Fruit fly (Drosophila melanogaster): ENCODE measurements around the gene CG10602.

The CG10602 gene

DNA sequence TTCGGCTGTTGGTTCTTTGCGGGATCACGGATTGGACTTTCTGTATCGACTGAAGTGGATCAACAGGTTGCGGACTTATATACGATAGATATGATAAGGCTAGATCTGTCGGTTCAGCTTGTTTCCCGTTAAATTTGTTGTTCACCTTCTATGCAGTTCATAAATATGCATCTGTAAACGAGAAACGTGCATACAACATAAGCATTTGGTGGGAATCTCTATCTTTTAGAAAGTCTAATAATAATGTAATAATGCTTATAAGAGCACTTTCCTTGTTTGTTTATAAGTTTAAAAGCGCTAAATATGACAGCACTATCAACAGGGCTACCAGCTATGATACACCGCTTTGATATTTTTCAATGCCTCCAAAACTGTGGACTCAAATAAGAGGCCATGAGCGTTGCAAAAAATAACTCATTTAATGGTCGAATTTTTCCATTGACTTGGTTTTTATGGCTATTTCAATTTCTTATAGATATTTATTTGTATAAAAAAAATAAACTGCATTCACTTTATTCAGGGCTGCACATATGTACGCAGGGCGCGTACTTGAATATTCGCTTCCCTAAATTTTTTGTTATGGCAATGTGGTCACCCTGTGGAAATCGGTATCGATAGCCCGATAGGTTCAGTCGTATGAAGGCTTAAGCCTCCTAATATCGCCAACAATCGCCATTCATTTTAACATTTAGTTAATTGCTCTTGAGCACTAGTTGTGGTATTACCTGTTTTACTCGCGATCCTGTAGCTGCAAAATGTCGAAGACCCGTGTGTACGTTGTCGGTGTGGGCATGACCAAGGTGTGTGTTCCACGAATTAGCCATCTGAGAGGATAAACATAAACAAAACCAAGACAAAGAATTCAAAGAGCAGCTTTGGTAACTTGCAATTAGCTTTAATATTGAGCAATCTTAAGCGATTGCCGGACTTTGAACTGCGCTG is 28.2 kb downstream of the CG10602 start, which contains the start of the genes CG17597 and ScpX (continued):
- TF ChIP-seq Hr38 (GFP tag; optimal IDR thresholded peaks at IDR 0.05) (no peak), CG6808 (GFP tag; optimal IDR thresholded peaks at IDR 0.05) (peak; percentile 48), Eip75B (GFP tag; optimal IDR thresholded peaks at IDR 0.05) (peak; percentile 66), Sox15 (GFP tag; optimal IDR thresholded peaks at IDR 0.05) (peak; percentile 45), Sox102F (GFP tag; optimal IDR thresholded peaks at IDR 0.05) (peak; percentile 57), CG10631 (GFP tag; optimal IDR thresholded peaks at IDR 0.05) (peak; percentile 78), Blimp-1 (GFP tag; optimal IDR thresholded peaks at IDR 0.05) (no peak), CG10669 (GFP tag; optimal IDR thresholded peaks at IDR 0.05) (peak; percentile 40), CG16779 (tag; optimal IDR thresholded peaks at IDR 0.05) (peak; percentile 64), Gug (GFP tag; IDR thresholded peaks at IDR 0.05) (no peak), CG6276 (GFP tag; optimal IDR thresholded peaks at IDR 0.05) (peak; percentile 17), CG34406 (GFP tag; optimal IDR thresholded peaks at IDR 0.05) (peak; percentile 18), net (GFP tag; optimal IDR thresholded peaks at IDR 0.05) (no peak), CG15336 (GFP tag; IDR thresholded peaks at IDR 0.05) (peak; percentile 47; the same call in 1 of the 2 replicates), CG8119 (GFP tag; IDR thresholded peaks at IDR 0.05) (peak; percentile 44; the same call in 2 of the 3 replicates), Eip93F (GFP tag; optimal IDR thresholded peaks at IDR 0.05) (peak; percentile 71), topi (GFP tag; optimal IDR thresholded peaks at IDR 0.05) (peak; percentile 52), CG3032 (tag; optimal IDR thresholded peaks at IDR 0.05) (peak; percentile 55), Met (GFP tag; optimal IDR thresholded peaks at IDR 0.05) (peak; percentile 67), fkh (GFP tag; optimal IDR thresholded peaks at IDR 0.05) (peak; percentile 94), CG32006 (GFP tag; optimal IDR thresholded peaks at IDR 0.05) (peak; percentile 60), CG11762 (GFP tag; optimal IDR thresholded peaks at IDR 0.05; ENCODE audit: insufficient read depth) (no peak), CG3919 (GFP tag; optimal IDR thresholded peaks at IDR 0.05) (peak; percentile 46), dac (GFP tag; optimal IDR thresholded peaks at IDR 0.05) (peak; percentile 4), Ets96B (tag; optimal IDR thresholded peaks at IDR 0.05) (peak; percentile 62), CG7368 (GFP tag; optimal IDR thresholded peaks at IDR 0.05) (no peak), Lpt (GFP tag; optimal IDR thresholded peaks at IDR 0.05) (no peak), CG6792 (GFP tag; optimal IDR thresholded peaks at IDR 0.05) (peak; percentile 21)

DNA sequence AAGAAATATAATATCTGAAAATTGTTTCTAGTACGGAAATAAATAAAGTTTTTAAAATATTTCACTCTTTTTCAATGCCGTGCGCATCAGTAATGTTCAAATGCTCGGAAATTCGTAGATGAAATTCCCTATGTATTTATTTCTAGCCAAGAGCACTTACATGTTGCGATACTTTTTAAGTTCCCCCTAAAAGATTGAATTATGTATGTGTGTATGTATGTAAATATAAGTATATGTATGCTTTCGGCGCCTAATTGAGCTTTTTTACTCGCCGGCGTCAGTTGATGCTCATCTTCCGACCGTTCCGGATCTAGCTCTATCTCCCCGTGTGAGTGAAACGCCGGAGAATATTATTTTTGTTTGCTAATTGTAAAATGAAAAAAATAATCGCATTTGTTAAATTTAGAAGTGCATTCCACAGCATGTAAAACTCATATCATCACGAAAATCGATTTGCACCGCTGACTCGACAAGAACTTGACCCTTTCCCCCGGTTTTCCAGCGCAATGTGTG is 32.5 kb downstream of the CG10602 start, which contains the start of gene Ugt36E1:
Gene Ugt36E1, plus strand, starts transcription at position 275 of the 513 bp plus-strand sequence.
- peak; percentile 53 for TF ChIP-seq svp (GFP tag)
- TF ChIP-seq CG8632 (GFP tag; optimal IDR thresholded peaks at IDR 0.05): no peak

DNA sequence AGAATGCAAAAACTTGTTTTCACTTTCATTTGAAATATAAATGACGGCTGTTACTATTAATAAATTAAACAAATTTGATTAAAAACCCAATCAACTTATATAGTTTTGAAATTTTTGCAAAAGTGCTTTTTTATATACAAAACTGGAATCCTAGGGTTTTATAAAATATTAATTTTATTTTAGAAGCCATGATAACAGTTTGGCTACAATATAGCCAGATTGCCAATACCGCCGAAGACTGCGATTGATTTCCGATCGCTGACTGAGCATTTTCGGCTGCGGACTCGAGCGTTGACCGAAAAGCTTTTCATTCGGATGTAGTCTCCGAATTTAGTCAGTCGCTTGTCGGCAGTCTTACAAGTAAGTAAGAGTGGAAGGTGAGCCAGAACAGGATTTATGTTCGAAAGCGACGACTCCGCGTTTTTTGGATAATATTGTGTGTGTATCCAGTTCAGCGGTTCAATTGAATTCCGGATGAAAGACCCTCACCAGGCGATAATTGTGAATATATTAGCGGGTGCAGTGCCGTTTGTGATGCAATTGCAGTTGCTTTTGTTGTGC is 35.7 kb downstream of the CG10602 start, which contains the start of gene Ugt36D1:
Gene Ugt36D1, plus strand, starts transcription at position 306 of the 561 bp plus-strand sequence.
- no peak for TF ChIP-seq CG10669 (GFP tag; optimal IDR thresholded peaks at IDR 0.05)
- TF ChIP-seq esn (GFP tag; optimal IDR thresholded peaks at IDR 0.05): peak; percentile 22
- no peak for TF ChIP-seq CG34406 (GFP tag; optimal IDR thresholded peaks at IDR 0.05)
- no peak for TF ChIP-seq Sox15 (GFP tag; optimal IDR thresholded peaks at IDR 0.05)
- no peak for TF ChIP-seq fd85E (GFP tag; optimal IDR thresholded peaks at IDR 0.05)
- no peak for TF ChIP-seq CG31627 (GFP tag; optimal IDR thresholded peaks at IDR 0.05)
- no peak for TF ChIP-seq dac (GFP tag; optimal IDR thresholded peaks at IDR 0.05)
- peak; percentile 13 for TF ChIP-seq Eip75B (GFP tag; optimal IDR thresholded peaks at IDR 0.05)
- no peak for TF ChIP-seq CG6276 (GFP tag; optimal IDR thresholded peaks at IDR 0.05)
- TF ChIP-seq Eip93F (GFP tag; optimal IDR thresholded peaks at IDR 0.05): peak; percentile 55
- TF ChIP-seq CG11902 (GFP tag; optimal IDR thresholded peaks at IDR 0.05): no peak
- TF ChIP-seq CG8632 (GFP tag; optimal IDR thresholded peaks at IDR 0.05): no peak
- TF ChIP-seq net (GFP tag; optimal IDR thresholded peaks at IDR 0.05): no peak
- no peak for TF ChIP-seq Ets96B (tag; optimal IDR thresholded peaks at IDR 0.05)
- peak; percentile 92 for TF ChIP-seq Blimp-1 (GFP tag; optimal IDR thresholded peaks at IDR 0.05)
- no peak for TF ChIP-seq CG32006 (GFP tag; optimal IDR thresholded peaks at IDR 0.05)
- TF ChIP-seq CG6163 (GFP tag; IDR thresholded peaks at IDR 0.05): peak; percentile 50; the same call in 2 of the 3 replicates
- TF ChIP-seq CG6808 (GFP tag; optimal IDR thresholded peaks at IDR 0.05): no peak
- no peak for TF ChIP-seq salr (GFP tag; optimal IDR thresholded peaks at IDR 0.05)
- TF ChIP-seq topi (GFP tag; optimal IDR thresholded peaks at IDR 0.05): peak; percentile 30
- no peak for TF ChIP-seq CG3032 (tag; optimal IDR thresholded peaks at IDR 0.05)
- peak; percentile 11 for TF ChIP-seq dsx (GFP tag; optimal IDR thresholded peaks at IDR 0.05; ENCODE audit: poor library complexity, severe bottlenecking)
- no peak for TF ChIP-seq CG8119 (GFP tag; IDR thresholded peaks at IDR 0.05)
- TF ChIP-seq CG6792 (GFP tag; optimal IDR thresholded peaks at IDR 0.05): no peak
- peak; percentile 41 for TF ChIP-seq Eip78C (GFP tag)
- TF ChIP-seq CG1621 (tag; optimal IDR thresholded peaks at IDR 0.05): peak; percentile 25
- TF ChIP-seq Hr4 (GFP tag; optimal IDR thresholded peaks at IDR 0.05): peak; percentile 14
- no peak for TF ChIP-seq Smox (GFP tag; optimal IDR thresholded peaks at IDR 0.05)
- no peak for TF ChIP-seq CG9139 (GFP tag; optimal IDR thresholded peaks at IDR 0.05)
- no peak for TF ChIP-seq Gug (GFP tag; IDR thresholded peaks at IDR 0.05)
- TF ChIP-seq CG3919 (GFP tag; optimal IDR thresholded peaks at IDR 0.05): peak; percentile 19
